Worm (Caenorhabditis elegans) whole organism, L4/young adult: ENCODE data around the gene tbc-20.

Experiments used
- W03F9.2 ChIP-seq: fragments of 150-350 bp; optimal IDR thresholded peaks from 2 replicates; lab custom pipeline; 2014; ENCODE audit warnings: missing biosample characterization, missing genetic modification characterization
- dao-5 ChIP-seq: sonication (generic microtip); optimal IDR thresholded peaks from 2 replicates; lab custom pipeline; 2016; ENCODE audit warnings: missing genotype, missing genetic modification characterization, moderate library complexity, missing compliant biosample characterization
- him-1 ChIP-seq: sonication (generic microtip); optimal IDR thresholded peaks from 2 replicates; lab custom pipeline; 2016; ENCODE audit warnings: missing genotype, missing genetic modification reagents, missing genetic modification characterization, missing compliant biosample characterization

DNA sequence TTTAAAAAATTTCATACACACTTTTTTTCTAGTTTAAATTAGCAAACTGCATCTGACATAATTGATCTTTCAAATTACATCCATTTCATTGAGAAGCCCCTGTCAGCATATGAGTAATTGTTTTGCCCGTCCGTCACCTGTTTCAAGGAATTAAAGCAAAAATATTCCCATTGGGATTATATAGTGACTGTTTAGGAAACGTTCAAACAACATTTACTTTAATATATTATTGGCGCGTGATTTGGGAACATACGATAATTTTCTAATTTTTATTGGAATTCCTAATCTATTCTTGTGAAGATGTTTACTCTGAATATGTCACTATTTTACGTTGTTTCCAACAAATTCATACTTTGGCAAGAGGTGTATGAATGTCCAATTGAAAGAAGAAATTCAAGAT, 7.4 kb downstream of the tbc-20 start, which contains the start of gene srt-11:
- TF ChIP-seq dao-5 (tag; lab: Kevin White, UChicago) (no peak), W03F9.2 (tag; lab: Kevin White, UChicago) (no peak), him-1 (no peak)
